Worm (Caenorhabditis elegans): ENCODE measurements around the gene cyp-13A10.

The cyp-13A10 gene

ce11 chrII:9703601-9704000, 40.9 kb upstream of the cyp-13A10 start, which contains the start of gene mop-25.2:
TSS of gene mop-25.2 (minus strand) at chrII:9703701.
- no peak for TF ChIP-seq egl-27 (tag; optimal IDR thresholded peaks at IDR 0.05)
- TF ChIP-seq ceh-28 (tag; optimal IDR thresholded peaks at IDR 0.05): peak; percentile 17

- TF ChIP-seq nhr-43 (tag; optimal IDR thresholded peaks at IDR 0.05; ENCODE audit: poor library complexity, severe bottlenecking) (no peak), skn-1 (tag; optimal IDR thresholded peaks at IDR 0.05) (no peak), elt-2 (tag; optimal IDR thresholded peaks at IDR 0.05) (no peak), egl-5 (tag; optimal IDR thresholded peaks at IDR 0.05) (no peak), egl-27 (tag; optimal IDR thresholded peaks at IDR 0.05) (no peak), mml-1 (tag; optimal IDR thresholded peaks at IDR 0.05) (no peak)
Observed at ce11 chrII:9700363-9700762, 37.7 kb upstream of the cyp-13A10 start, which contains the start of the genes Y53C12A.8 and Y53C12A.7. TSS of gene Y53C12A.8 (minus strand) at chrII:9700463. TSS of gene Y53C12A.7 (plus strand) at chrII:9700543.

- TF ChIP-seq elt-1 (tag; optimal IDR thresholded peaks at IDR 0.05) (peak; percentile 86), nhr-25 (tag; optimal IDR thresholded peaks at IDR 0.05) (no peak), fkh-10 (GFP tag; optimal IDR thresholded peaks at IDR 0.05) (peak; percentile 27)
Observed at ce11 chrII:9695942-9696341, 33.3 kb upstream of the cyp-13A10 start.

- TF ChIP-seq lin-39 (tag; optimal IDR thresholded peaks at IDR 0.05): no peak
- no peak for TF ChIP-seq ceh-28 (tag; optimal IDR thresholded peaks at IDR 0.05)
- TF ChIP-seq daf-12 (tag; optimal IDR thresholded peaks at IDR 0.05): no peak
- TF ChIP-seq aly-2 (tag; optimal IDR thresholded peaks at IDR 0.05): no peak
- TF ChIP-seq mml-1 (tag; optimal IDR thresholded peaks at IDR 0.05): no peak
- no peak for TF ChIP-seq unc-39 (tag; optimal IDR thresholded peaks at IDR 0.05)
- TF ChIP-seq fkh-2 (tag; optimal IDR thresholded peaks at IDR 0.05): no peak
- TF ChIP-seq ama-1 (optimal IDR thresholded peaks at IDR 0.05): no peak
- no peak for TF ChIP-seq lsy-12 (tag; optimal IDR thresholded peaks at IDR 0.05)
- TF ChIP-seq elt-1 (tag; optimal IDR thresholded peaks at IDR 0.05): no peak
- no peak for TF ChIP-seq ceh-9 (tag; optimal IDR thresholded peaks at IDR 0.05)
- no peak for TF ChIP-seq eor-1 (tag; optimal IDR thresholded peaks at IDR 0.05)
- TF ChIP-seq egl-5 (tag; optimal IDR thresholded peaks at IDR 0.05): no peak
- TF ChIP-seq nfya-1 (tag; optimal IDR thresholded peaks at IDR 0.05; ENCODE audit: insufficient read depth): no peak
- no peak for TF ChIP-seq ceh-16 (tag; optimal IDR thresholded peaks at IDR 0.05)
Observed at ce11 chrII:9691839-9692238, 29.2 kb upstream of the cyp-13A10 start, which contains the start of gene nlp-11. TSS of gene nlp-11 (minus strand) at chrII:9691939.

ce11 chrII:9690067-9690632, 27.5 kb upstream of the cyp-13A10 start:
- peak; percentile 96 for TF ChIP-seq fkh-10 (GFP tag; optimal IDR thresholded peaks at IDR 0.05)
- TF ChIP-seq lin-39 (tag; optimal IDR thresholded peaks at IDR 0.05): no peak

ce11 chrII:9686663-9687193, 24.0 kb upstream of the cyp-13A10 start, which contains the start of gene ZK1320.9:
TSS of gene ZK1320.9 (minus strand) at chrII:9686713.
- TF ChIP-seq nhr-25 (tag; optimal IDR thresholded peaks at IDR 0.05): peak; percentile 18
- TF ChIP-seq lin-15B (tag; optimal IDR thresholded peaks at IDR 0.05): peak; percentile 13
- no peak for TF ChIP-seq fos-1 (tag; optimal IDR thresholded peaks at IDR 0.05)
- peak; percentile 50 for TF ChIP-seq elt-2 (tag; optimal IDR thresholded peaks at IDR 0.05)
- peak; percentile 59 for TF ChIP-seq nhr-76 (tag; optimal IDR thresholded peaks at IDR 0.05)
- no peak for TF ChIP-seq fkh-10 (GFP tag; optimal IDR thresholded peaks at IDR 0.05)
- TF ChIP-seq pha-4 (tag; optimal IDR thresholded peaks at IDR 0.05): peak; percentile 33

ce11 chrII:9684175-9684574, 21.5 kb upstream of the cyp-13A10 start:
- TF ChIP-seq daf-12 (tag; optimal IDR thresholded peaks at IDR 0.05) (no peak), ZK546.5 (tag; optimal IDR thresholded peaks at IDR 0.05) (no peak), R02D3.7 (tag; optimal IDR thresholded peaks at IDR 0.05) (no peak), ama-1 (optimal IDR thresholded peaks at IDR 0.05) (peak; percentile 50), nhr-28 (tag; optimal IDR thresholded peaks at IDR 0.05) (no peak)

All from whole organism, L3 larva.